Worm (Caenorhabditis elegans): ENCODE results near the gene dhp-2.

Gene dhp-2

ce11 chrIV:9994895-9995394 lies 17.0 kb downstream of the dhp-2 start, which contains the start of gene uba-1 (continued):
- TF ChIP-seq Y105C5A.15 (GFP tag; IDR thresholded peaks at IDR 0.05) (0 out of 2 replicates have a peak, but pooled peaks have one; percentile 18), dve-1 (tag; optimal IDR thresholded peaks at IDR 0.05; ENCODE audit: insufficient read depth) (peak; percentile 87), lsy-2 (tag; optimal IDR thresholded peaks at IDR 0.05) (peak in 1 of 2 experiments; percentile 69), lin-1 (GFP tag; IDR thresholded peaks at IDR 0.05) (no peak), mes-2 (tag; optimal IDR thresholded peaks at IDR 0.05; ENCODE audit: poor library complexity, severe bottlenecking) (peak; percentile 57), nhr-28 (tag; optimal IDR thresholded peaks at IDR 0.05) (peak; percentile 19), zip-2 (tag; optimal IDR thresholded peaks at IDR 0.05) (peak; percentile 61), pha-4 (GFP tag; IDR thresholded peaks at IDR 0.05) (0 out of 2 replicates have a peak, but pooled peaks have one; percentile 51), pha-4 (tag; optimal IDR thresholded peaks at IDR 0.05) (peak; percentile 15), tra-1 (GFP tag; IDR thresholded peaks at IDR 0.05) (no peak), nhr-42 (GFP tag; IDR thresholded peaks at IDR 0.05) (0 out of 2 replicates have a peak, but pooled peaks have one; percentile 41), nhr-48 (tag; optimal IDR thresholded peaks at IDR 0.05) (peak; percentile 53), T26A8.4 (GFP tag; IDR thresholded peaks at IDR 0.05) (peak; percentile 75), daf-16 (GFP tag; optimal IDR thresholded peaks at IDR 0.05) (peak in 1 of 2 experiments; percentile 45), daf-16 (tag; optimal IDR thresholded peaks at IDR 0.05) (peak; percentile 65), arid-1 (GFP tag; conservative IDR thresholded peaks at IDR 0.05) (no peak), daf-19 (GFP tag; conservative IDR thresholded peaks at IDR 0.05) (peak; percentile 73; the same call in 1 of the 2 replicates), ceh-82 (tag; optimal IDR thresholded peaks at IDR 0.05) (no peak), hmg-1.1 (GFP tag; IDR thresholded peaks at IDR 0.05) (peak; percentile 28; the same call in 1 of the 2 replicates), lin-38 (GFP tag; IDR thresholded peaks at IDR 0.05) (peak; percentile 81), hlh-11 (tag; optimal IDR thresholded peaks at IDR 0.05) (peak; percentile 13), Y75B8A.6 (GFP tag; IDR thresholded peaks at IDR 0.05) (0 out of 2 replicates have a peak, but pooled peaks have one; percentile 40), unc-130 (GFP tag; optimal IDR thresholded peaks at IDR 0.05) (peak; percentile 51), spr-1 (tag; optimal IDR thresholded peaks at IDR 0.05) (peak; percentile 13), nhr-77 (tag; optimal IDR thresholded peaks at IDR 0.05) (peak; percentile 19), tag-97 (GFP tag; IDR thresholded peaks at IDR 0.05) (no peak), rbr-2 (tag; optimal IDR thresholded peaks at IDR 0.05) (peak; percentile 56), nhr-102 (tag; optimal IDR thresholded peaks at IDR 0.05) (peak; percentile 77), mep-1 (tag; optimal IDR thresholded peaks at IDR 0.05) (peak; percentile 80)

DNA sequence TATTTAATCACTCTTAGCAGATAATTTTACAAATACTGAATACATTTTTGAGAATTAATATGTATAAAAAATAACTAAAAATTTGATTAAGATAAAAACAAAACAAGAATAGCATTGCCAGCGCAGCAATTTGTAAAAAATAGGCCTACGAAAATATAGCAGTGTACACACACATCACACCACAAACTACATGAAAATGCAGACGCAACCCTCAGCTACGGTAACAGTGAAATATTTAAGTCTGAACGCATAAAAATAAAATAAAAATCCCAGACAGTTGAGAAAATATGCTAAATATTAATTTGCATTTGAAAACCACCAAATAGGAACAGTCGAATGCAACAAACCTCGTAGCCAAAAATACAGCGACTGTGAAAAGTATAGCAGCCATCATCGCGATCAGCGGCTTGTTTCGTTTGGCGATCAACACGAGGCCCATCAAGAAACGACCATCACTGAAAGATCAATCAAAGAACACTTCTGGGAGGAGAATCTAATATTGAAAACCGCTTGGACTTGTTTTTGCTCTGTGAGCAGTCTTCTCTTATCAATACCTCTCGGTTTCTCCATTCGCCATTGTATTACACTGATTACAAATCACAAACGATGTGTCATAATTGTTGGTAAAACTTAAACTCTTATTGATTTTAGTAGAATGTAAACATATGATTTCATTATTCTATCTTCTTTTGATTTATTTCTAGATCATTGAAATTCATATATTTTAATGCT lies 20.7 kb downstream of the dhp-2 start, which contains the start of gene pyp-1:
TSS of gene pyp-1 (minus strand) at position 439 of the 732 bp plus-strand sequence.
- TF ChIP-seq ceh-20 (GFP tag; IDR thresholded peaks at IDR 0.05) (no peak), snpc-1.2 (GFP tag; IDR thresholded peaks at IDR 0.05) (0 out of 2 replicates have a peak, but pooled peaks have one; percentile 37), hif-1 (tag; optimal IDR thresholded peaks at IDR 0.05) (peak in 1 of 2 experiments; percentile 13), ztf-11 (tag; optimal IDR thresholded peaks at IDR 0.05) (no peak), nhr-237 (tag; optimal IDR thresholded peaks at IDR 0.05) (no peak), dve-1 (tag; optimal IDR thresholded peaks at IDR 0.05; ENCODE audit: insufficient read depth) (peak; percentile 74), hlh-30 (tag; optimal IDR thresholded peaks at IDR 0.05; ENCODE audit: insufficient read depth) (peak; percentile 30), unc-130 (GFP tag; optimal IDR thresholded peaks at IDR 0.05) (peak; percentile 9), zfp-2 (tag; optimal IDR thresholded peaks at IDR 0.05) (no peak), F49E8.2 (tag; optimal IDR thresholded peaks at IDR 0.05; ENCODE audit: borderline replicate concordance) (no peak), mxl-2 (GFP tag; conservative IDR thresholded peaks at IDR 0.05) (no peak), lim-7 (GFP tag; IDR thresholded peaks at IDR 0.05) (no peak), nhr-11 (tag; optimal IDR thresholded peaks at IDR 0.05) (peak; percentile 30), hlh-11 (tag; optimal IDR thresholded peaks at IDR 0.05) (peak; percentile 67), madf-9 (GFP tag; conservative IDR thresholded peaks at IDR 0.05) (no peak), saeg-2 (GFP tag; IDR thresholded peaks at IDR 0.05) (no peak), tra-1 (GFP tag; IDR thresholded peaks at IDR 0.05) (no peak), Y48G9A.11 (GFP tag; IDR thresholded peaks at IDR 0.05) (0 out of 2 replicates have a peak, but pooled peaks have one; percentile 20), F10B5.3 (tag; optimal IDR thresholded peaks at IDR 0.05) (no peak), attf-4 (tag; optimal IDR thresholded peaks at IDR 0.05) (no peak), lsy-2 (tag; optimal IDR thresholded peaks at IDR 0.05) (peak in 1 of 2 experiments; percentile 57), mep-1 (tag; optimal IDR thresholded peaks at IDR 0.05) (peak; percentile 9), mes-2 (tag; optimal IDR thresholded peaks at IDR 0.05; ENCODE audit: poor library complexity, severe bottlenecking) (peak; percentile 40), daf-16 (GFP tag; optimal IDR thresholded peaks at IDR 0.05) (peak in 1 of 2 experiments; percentile 68), daf-16 (tag; optimal IDR thresholded peaks at IDR 0.05) (peak; percentile 92), dpl-1 (GFP tag; optimal IDR thresholded peaks at IDR 0.05) (peak; percentile 5), pqm-1 (tag; optimal IDR thresholded peaks at IDR 0.05) (peak; percentile 6)

All from whole organism, L4 larva.